Worm (Caenorhabditis elegans): ENCODE data around the gene C16D9.8.

C16D9.8 gene

ce11 chrV:8247311-8248105, 15.9 kb downstream of the C16D9.8 start (continued):
- TF ChIP-seq madf-9 (GFP tag; conservative IDR thresholded peaks at IDR 0.05) (no peak), skn-1 (tag; optimal IDR thresholded peaks at IDR 0.05) (no peak), ctbp-1 (GFP tag; IDR thresholded peaks at IDR 0.05) (no peak), lin-38 (GFP tag; IDR thresholded peaks at IDR 0.05) (peak; percentile 57), nhr-48 (tag; optimal IDR thresholded peaks at IDR 0.05) (peak; percentile 73), zfp-2 (tag; optimal IDR thresholded peaks at IDR 0.05) (no peak), lin-1 (GFP tag; IDR thresholded peaks at IDR 0.05) (peak; percentile 51; the same call in 1 of the 2 replicates), ceh-32 (tag; optimal IDR thresholded peaks at IDR 0.05; ENCODE audit: poor library complexity) (no peak), unc-62 (GFP tag; optimal IDR thresholded peaks at IDR 0.05 in 1 of 2) (no peak), unc-62 (tag; optimal IDR thresholded peaks at IDR 0.05) (no peak), egl-27 (tag; optimal IDR thresholded peaks at IDR 0.05) (no peak), lir-3 (tag; optimal IDR thresholded peaks at IDR 0.05) (no peak), daf-8 (GFP tag; IDR thresholded peaks at IDR 0.05) (no peak), ztf-7 (tag; optimal IDR thresholded peaks at IDR 0.05) (no peak), mdt-29 (GFP tag; IDR thresholded peaks at IDR 0.05) (peak; percentile 9; the same call in 1 of the 2 replicates), fos-1 (tag; optimal IDR thresholded peaks at IDR 0.05) (no peak), jun-1 (tag; optimal IDR thresholded peaks at IDR 0.05) (peak; percentile 31), madf-5 (GFP tag; IDR thresholded peaks at IDR 0.05) (no peak), R02D3.7 (tag; optimal IDR thresholded peaks at IDR 0.05) (peak; percentile 16), hlh-30 (tag; optimal IDR thresholded peaks at IDR 0.05; ENCODE audit: insufficient read depth) (peak; percentile 48), unc-39 (tag; optimal IDR thresholded peaks at IDR 0.05) (no peak), mep-1 (tag; optimal IDR thresholded peaks at IDR 0.05) (peak; percentile 84), zip-11 (GFP tag; IDR thresholded peaks at IDR 0.05) (no peak), Y75B8A.6 (GFP tag; IDR thresholded peaks at IDR 0.05) (no peak), fkh-10 (GFP tag; optimal IDR thresholded peaks at IDR 0.05) (no peak), sdz-12 (GFP tag; optimal IDR thresholded peaks at IDR 0.05) (no peak), ceh-82 (tag; optimal IDR thresholded peaks at IDR 0.05) (no peak), Y105C5A.15 (GFP tag; IDR thresholded peaks at IDR 0.05) (no peak), nhr-111 (GFP tag; optimal IDR thresholded peaks at IDR 0.05) (peak; percentile 54), dmd-9 (GFP tag; IDR thresholded peaks at IDR 0.05) (no peak), attf-4 (tag; optimal IDR thresholded peaks at IDR 0.05) (no peak), F10B5.3 (tag; optimal IDR thresholded peaks at IDR 0.05) (peak; percentile 69), ceh-44 (GFP tag; IDR thresholded peaks at IDR 0.05) (peak; percentile 62; the same call in 1 of the 2 replicates), lin-15B (tag; optimal IDR thresholded peaks at IDR 0.05) (no peak), rbr-2 (tag; optimal IDR thresholded peaks at IDR 0.05) (peak; percentile 56), ceh-62 (tag; optimal IDR thresholded peaks at IDR 0.05) (no peak), duxl-1 (tag; optimal IDR thresholded peaks at IDR 0.05; ENCODE audit: poor library complexity) (peak; percentile 80), snpc-1.2 (GFP tag; IDR thresholded peaks at IDR 0.05) (peak; percentile 87), aha-1 (tag) (peak; percentile 93), Y48G9A.11 (GFP tag; IDR thresholded peaks at IDR 0.05) (peak; percentile 83), vab-7 (GFP tag; IDR thresholded peaks at IDR 0.05) (0 out of 2 replicates have a peak, but pooled peaks have one; percentile 22), mxl-2 (GFP tag; conservative IDR thresholded peaks at IDR 0.05) (no peak), arid-1 (GFP tag; conservative IDR thresholded peaks at IDR 0.05) (peak; percentile 36; the same call in 1 of the 2 replicates), ceh-20 (GFP tag; IDR thresholded peaks at IDR 0.05) (peak; percentile 24; the same call in 1 of the 2 replicates), tra-1 (GFP tag; IDR thresholded peaks at IDR 0.05) (no peak), lin-39 (tag; optimal IDR thresholded peaks at IDR 0.05) (no peak), mxl-3 (GFP tag; optimal IDR thresholded peaks at IDR 0.05) (peak; percentile 5), dmd-8 (GFP tag; IDR thresholded peaks at IDR 0.05) (peak; percentile 56; the same call in 1 of the 2 replicates), ceh-28 (tag; optimal IDR thresholded peaks at IDR 0.05) (no peak), F26F4.8 (GFP tag; conservative IDR thresholded peaks at IDR 0.05) (0 out of 2 replicates have a peak, but pooled peaks have one; percentile 33), ama-1 (optimal IDR thresholded peaks at IDR 0.05) (peak; percentile 97)

Measured in whole organism, L4 larva.